Worm (Caenorhabditis elegans): ENCODE measurements around the gene msp-64.

The msp-64 gene

ce11 chrII:5841053-5841547 is 31.0 kb upstream of the msp-64 start, which contains the start of gene lec-5:
Gene lec-5 (minus strand): TSS chrII:5841103.
- TF ChIP-seq ztf-23 (GFP tag; IDR thresholded peaks at IDR 0.05) (no peak), med-1 (GFP tag; optimal IDR thresholded peaks at IDR 0.05; ENCODE audit: insufficient read depth) (no peak), ztf-29 (GFP tag; IDR thresholded peaks at IDR 0.05) (no peak), tab-1 (GFP tag; IDR thresholded peaks at IDR 0.05) (no peak), klf-2 (GFP tag; conservative IDR thresholded peaks at IDR 0.05) (no peak), T22C8.4 (GFP tag; IDR thresholded peaks at IDR 0.05) (no peak), cog-1 (tag; optimal IDR thresholded peaks at IDR 0.05) (no peak), ref-1 (GFP tag; conservative IDR thresholded peaks at IDR 0.05) (no peak), flt-1 (GFP tag; IDR thresholded peaks at IDR 0.05) (no peak)

ce11 chrII:5839227-5839626 is 29.1 kb upstream of the msp-64 start, which contains the start of gene ZK1248.19:
Gene ZK1248.19 (minus strand): TSS chrII:5839414.
- TF ChIP-seq tab-1 (GFP tag; IDR thresholded peaks at IDR 0.05) = no peak
- TF ChIP-seq flt-1 (GFP tag; IDR thresholded peaks at IDR 0.05) = no peak
- no peak for TF ChIP-seq T22C8.4 (GFP tag; IDR thresholded peaks at IDR 0.05)
- TF ChIP-seq cog-1 (tag; optimal IDR thresholded peaks at IDR 0.05) = no peak
- no peak for TF ChIP-seq med-1 (GFP tag; optimal IDR thresholded peaks at IDR 0.05; ENCODE audit: insufficient read depth)
- no peak for TF ChIP-seq ztf-29 (GFP tag; IDR thresholded peaks at IDR 0.05)
- TF ChIP-seq klf-2 (GFP tag; conservative IDR thresholded peaks at IDR 0.05) = no peak
- TF ChIP-seq ztf-23 (GFP tag; IDR thresholded peaks at IDR 0.05) = no peak

ce11 chrII:5838453-5838852 is 28.3 kb upstream of the msp-64 start, which contains the start of gene ZK1248.15:
Gene ZK1248.15 (minus strand): TSS chrII:5838553.
- TF ChIP-seq med-1 (GFP tag; optimal IDR thresholded peaks at IDR 0.05; ENCODE audit: insufficient read depth) (no peak), flt-1 (GFP tag; IDR thresholded peaks at IDR 0.05) (no peak), ztf-29 (GFP tag; IDR thresholded peaks at IDR 0.05) (no peak)

ce11 chrII:5836153-5836719 is 26.1 kb upstream of the msp-64 start, which contains the start of gene fzo-1:
Gene fzo-1 (minus strand): TSS chrII:5836203.
- TF ChIP-seq ref-1 (GFP tag; conservative IDR thresholded peaks at IDR 0.05) = no peak
- TF ChIP-seq klf-2 (GFP tag; conservative IDR thresholded peaks at IDR 0.05) = 0 out of 2 replicates have a peak, but pooled peaks have one; percentile 14
- peak; percentile 79; the same call in 1 of the 2 replicates for TF ChIP-seq ztf-23 (GFP tag; IDR thresholded peaks at IDR 0.05)
- peak; percentile 83 for TF ChIP-seq cog-1 (tag; optimal IDR thresholded peaks at IDR 0.05)

- TF ChIP-seq ztf-23 (GFP tag; IDR thresholded peaks at IDR 0.05) (no peak), cog-1 (tag; optimal IDR thresholded peaks at IDR 0.05) (no peak), med-1 (GFP tag; optimal IDR thresholded peaks at IDR 0.05; ENCODE audit: insufficient read depth) (no peak), ztf-29 (GFP tag; IDR thresholded peaks at IDR 0.05) (no peak), T22C8.4 (GFP tag; IDR thresholded peaks at IDR 0.05) (no peak), flt-1 (GFP tag; IDR thresholded peaks at IDR 0.05) (no peak), klf-2 (GFP tag; conservative IDR thresholded peaks at IDR 0.05) (no peak)
These were observed 25.0 kb upstream of the msp-64 start for ce11 chrII:5835146-5835545.

- TF ChIP-seq cog-1 (tag; optimal IDR thresholded peaks at IDR 0.05) = no peak
These were observed 23.0 kb upstream of the msp-64 start, which contains the start of gene gtap-1 for ce11 chrII:5833136-5833535. Gene gtap-1 (minus strand): TSS chrII:5833236.

ce11 chrII:5831373-5831772 is 21.2 kb upstream of the msp-64 start:
- TF ChIP-seq med-1 (GFP tag; optimal IDR thresholded peaks at IDR 0.05; ENCODE audit: insufficient read depth) (no peak), T22C8.4 (GFP tag; IDR thresholded peaks at IDR 0.05) (no peak), tab-1 (GFP tag; IDR thresholded peaks at IDR 0.05) (no peak), ztf-23 (GFP tag; IDR thresholded peaks at IDR 0.05) (no peak), klf-2 (GFP tag; conservative IDR thresholded peaks at IDR 0.05) (no peak), ref-1 (GFP tag; conservative IDR thresholded peaks at IDR 0.05) (no peak), flt-1 (GFP tag; IDR thresholded peaks at IDR 0.05) (no peak), ztf-29 (GFP tag; IDR thresholded peaks at IDR 0.05) (no peak), cog-1 (tag; optimal IDR thresholded peaks at IDR 0.05) (no peak)

ce11 chrII:5829940-5830424 is 19.9 kb upstream of the msp-64 start, which contains the start of gene col-74:
Gene col-74 (plus strand): TSS chrII:5830374.
- no peak for TF ChIP-seq T22C8.4 (GFP tag; IDR thresholded peaks at IDR 0.05)
- TF ChIP-seq tab-1 (GFP tag; IDR thresholded peaks at IDR 0.05) = no peak
- TF ChIP-seq ztf-23 (GFP tag; IDR thresholded peaks at IDR 0.05) = no peak
- TF ChIP-seq med-1 (GFP tag; optimal IDR thresholded peaks at IDR 0.05; ENCODE audit: insufficient read depth) = no peak

ce11 chrII:5828486-5828885 is 18.4 kb upstream of the msp-64 start, which contains the start of gene ZK1248.11:
Gene ZK1248.11 (minus strand): TSS chrII:5828586.
- no peak for TF ChIP-seq cog-1 (tag; optimal IDR thresholded peaks at IDR 0.05)
- TF ChIP-seq med-1 (GFP tag; optimal IDR thresholded peaks at IDR 0.05; ENCODE audit: insufficient read depth) = no peak
- no peak for TF ChIP-seq flt-1 (GFP tag; IDR thresholded peaks at IDR 0.05)
- no peak for TF ChIP-seq T22C8.4 (GFP tag; IDR thresholded peaks at IDR 0.05)

ce11 chrII:5827364-5827763 is 17.2 kb upstream of the msp-64 start, which contains the start of gene tbc-2:
Gene tbc-2 (minus strand): TSS chrII:5827443.
- TF ChIP-seq T22C8.4 (GFP tag; IDR thresholded peaks at IDR 0.05) (no peak), ztf-23 (GFP tag; IDR thresholded peaks at IDR 0.05) (no peak), med-1 (GFP tag; optimal IDR thresholded peaks at IDR 0.05; ENCODE audit: insufficient read depth) (no peak), tab-1 (GFP tag; IDR thresholded peaks at IDR 0.05) (no peak), flt-1 (GFP tag; IDR thresholded peaks at IDR 0.05) (no peak), klf-2 (GFP tag; conservative IDR thresholded peaks at IDR 0.05) (no peak), ref-1 (GFP tag; conservative IDR thresholded peaks at IDR 0.05) (no peak), ztf-29 (GFP tag; IDR thresholded peaks at IDR 0.05) (no peak), cog-1 (tag; optimal IDR thresholded peaks at IDR 0.05) (no peak)
